Fruit fly (Drosophila melanogaster) whole organism, prepupa: ENCODE measurements around the gene Kcmf1.

Source experiments
- Blimp-1 ChIP-seq: fragments of 200-800 bp; sonication (Bioruptor generic); optimal IDR thresholded peaks from 3 replicates; lab custom pipeline; 2017; ENCODE audit warnings: missing biosample characterization, missing genetic modification characterization, mild to moderate bottlenecking, moderate library complexity, missing genetic modification reagents
- CG10631 ChIP-seq: fragments of 200-800 bp; sonication (Bioruptor generic); optimal IDR thresholded peaks from 2 replicates; lab custom pipeline; 2016; ENCODE audit warnings: missing biosample characterization, missing genetic modification characterization
- CG11294 ChIP-seq: fragments of 200-800 bp; sonication (Bioruptor generic); IDR thresholded peaks from 2 replicates; pipeline ENCODE4 v1.3.6; 2022; ENCODE audit warnings: missing biosample characterization, missing genetic modification characterization
- CG11762 ChIP-seq: fragments of 200-800 bp; sonication (Bioruptor generic); optimal IDR thresholded peaks from 3 replicates; lab custom pipeline; 2016; ENCODE audit warnings: missing biosample characterization, missing genetic modification characterization; ENCODE audit not compliant: insufficient read depth
- CG11902 ChIP-seq: fragments of 200-800 bp; sonication (Bioruptor generic); optimal IDR thresholded peaks from 3 replicates; lab custom pipeline; 2016; ENCODE audit warnings: missing biosample characterization, missing genetic modification characterization
- CG15336 ChIP-seq: fragments of 200-800 bp; sonication (Bioruptor generic); IDR thresholded peaks from 2 replicates; pipeline ENCODE4 v1.3.6; 2022; ENCODE audit warnings: missing biosample characterization, missing genetic modification characterization
- CG1621 ChIP-seq: fragments of 200-800 bp; sonication (Bioruptor generic); optimal IDR thresholded peaks from 3 replicates; lab custom pipeline; 2018; ENCODE audit warnings: missing biosample characterization, mild to moderate bottlenecking, missing genetic modification characterization
- CG16779 ChIP-seq: fragments of 200-800 bp; sonication (Bioruptor generic); optimal IDR thresholded peaks from 3 replicates; lab custom pipeline; 2017; ENCODE audit warnings: missing biosample characterization, mild to moderate bottlenecking, missing genetic modification characterization
- CG3032 ChIP-seq: fragments of 200-800 bp; optimal IDR thresholded peaks from 2 replicates; lab custom pipeline; 2019; ENCODE audit warnings: missing biosample characterization, mild to moderate bottlenecking, missing genetic modification characterization, moderate library complexity
- CG31627 ChIP-seq: fragments of 200-800 bp; sonication (Bioruptor generic); optimal IDR thresholded peaks from 3 replicates; lab custom pipeline; 2016; ENCODE audit warnings: missing biosample characterization, missing genetic modification characterization
- CG32006 ChIP-seq: fragments of 200-800 bp; sonication (Bioruptor generic); optimal IDR thresholded peaks from 3 replicates; lab custom pipeline; 2017; ENCODE audit warnings: missing biosample characterization, mild to moderate bottlenecking, missing genetic modification characterization
- CG3919 ChIP-seq: fragments of 200-800 bp; sonication (Bioruptor generic); optimal IDR thresholded peaks from 3 replicates; lab custom pipeline; 2016; ENCODE audit warnings: missing biosample characterization, missing genetic modification characterization
- CG4318 ChIP-seq: fragments of 200-800 bp; sonication (Bioruptor generic); optimal IDR thresholded peaks from 3 replicates; lab custom pipeline; 2017; ENCODE audit warnings: missing biosample characterization, mild to moderate bottlenecking, missing genetic modification characterization
- CG6163 ChIP-seq: fragments of 200-800 bp; sonication (Bioruptor generic); IDR thresholded peaks from 3 replicates; pipeline ENCODE4 v1.3.6; 2022; ENCODE audit warnings: missing biosample characterization, missing genetic modification characterization
- CG6276 ChIP-seq: fragments of 200-800 bp; sonication (Bioruptor generic); optimal IDR thresholded peaks from 2 replicates; lab custom pipeline; 2017; ENCODE audit warnings: missing biosample characterization, mild to moderate bottlenecking, missing genetic modification characterization
- CG6792 ChIP-seq: fragments of 200-800 bp; sonication (Bioruptor generic); optimal IDR thresholded peaks from 3 replicates; lab custom pipeline; 2016; ENCODE audit warnings: missing biosample characterization, missing genetic modification characterization
- CG6808 ChIP-seq: fragments of 200-800 bp; sonication (Bioruptor generic); optimal IDR thresholded peaks from 3 replicates; lab custom pipeline; 2017; ENCODE audit warnings: missing biosample characterization, missing genetic modification characterization, mild to moderate bottlenecking, moderate library complexity, missing genetic modification reagents
- CG6854 ChIP-seq: fragments of 200-800 bp; sonication (Bioruptor generic); optimal IDR thresholded peaks from 2 replicates; lab custom pipeline; 2017; ENCODE audit warnings: missing biosample characterization, mild to moderate bottlenecking, missing genetic modification characterization
- CG7368 ChIP-seq: fragments of 200-800 bp; sonication (Bioruptor generic); optimal IDR thresholded peaks from 3 replicates; lab custom pipeline; 2016; ENCODE audit warnings: missing biosample characterization, missing genetic modification characterization
- CG8119 ChIP-seq: fragments of 200-800 bp; sonication (Bioruptor generic); IDR thresholded peaks from 3 replicates; pipeline ENCODE4 v1.3.6; 2022; ENCODE audit warnings: missing biosample characterization, missing genetic modification characterization
- CG8319 ChIP-seq: fragments of 200-800 bp; sonication (Bioruptor generic); optimal IDR thresholded peaks from 3 replicates; lab custom pipeline; 2016; ENCODE audit warnings: missing biosample characterization, missing genetic modification characterization
- CG9139 ChIP-seq: fragments of 200-800 bp; sonication (Bioruptor generic); optimal IDR thresholded peaks from 3 replicates; lab custom pipeline; 2017; ENCODE audit warnings: missing biosample characterization, mild to moderate bottlenecking, missing genetic modification characterization
- Eip75B ChIP-seq: fragments of 200-800 bp; sonication (Bioruptor generic); optimal IDR thresholded peaks from 3 replicates; lab custom pipeline; 2016; ENCODE audit warnings: missing biosample characterization, missing genetic modification characterization
- Eip78C ChIP-seq: fragments of 200-800 bp; sonication (Bioruptor generic); peaks from one replicate; lab custom pipeline; 2016; ENCODE audit warnings: missing biosample characterization, missing genetic modification characterization
- Eip93F ChIP-seq: fragments of 200-800 bp; sonication (Bioruptor generic); optimal IDR thresholded peaks from 2 replicates; lab custom pipeline; 2016; ENCODE audit warnings: missing biosample characterization, mild to moderate bottlenecking, missing genetic modification characterization
- Ets21C ChIP-seq: fragments of 200-800 bp; sonication (Bioruptor generic); optimal IDR thresholded peaks from 3 replicates; lab custom pipeline; 2016; ENCODE audit warnings: missing biosample characterization, missing genetic modification characterization
- Ets96B ChIP-seq: fragments of 200-800 bp; optimal IDR thresholded peaks from 2 replicates; lab custom pipeline; 2019; ENCODE audit warnings: missing biosample characterization, mild to moderate bottlenecking, missing genetic modification characterization, moderate library complexity
- Hr38 ChIP-seq: sonication (Bioruptor generic); optimal IDR thresholded peaks from 2 replicates; lab custom pipeline; 2016; ENCODE audit warnings: missing biosample characterization, missing genetic modification characterization
- Hr39 ChIP-seq: fragments of 200-800 bp; sonication (Bioruptor generic); optimal IDR thresholded peaks from 2 replicates; lab custom pipeline; 2016; ENCODE audit warnings: missing biosample characterization, missing genetic modification characterization
- Hr4 ChIP-seq: fragments of 200-800 bp; sonication (Bioruptor generic); optimal IDR thresholded peaks from 3 replicates; lab custom pipeline; 2016; ENCODE audit warnings: missing biosample characterization, missing genetic modification characterization
- Met ChIP-seq: fragments of 200-800 bp; sonication (Bioruptor generic); optimal IDR thresholded peaks from 3 replicates; lab custom pipeline; 2016; ENCODE audit warnings: missing biosample characterization, missing genetic modification characterization
- Smox ChIP-seq: fragments of 200-800 bp; sonication (Bioruptor generic); optimal IDR thresholded peaks from 3 replicates; lab custom pipeline; 2016; ENCODE audit warnings: missing biosample characterization, missing genetic modification characterization
- Sox15 ChIP-seq: fragments of 200-800 bp; sonication (Bioruptor generic); optimal IDR thresholded peaks from 3 replicates; lab custom pipeline; 2016; ENCODE audit warnings: missing biosample characterization, missing genetic modification characterization
- achi ChIP-seq: fragments of 200-800 bp; sonication (Bioruptor generic); optimal IDR thresholded peaks from 3 replicates; lab custom pipeline; 2016; ENCODE audit warnings: missing biosample characterization, missing genetic modification characterization
- acj6 ChIP-seq: fragments of 200-800 bp; sonication (Bioruptor generic); optimal IDR thresholded peaks from 3 replicates; lab custom pipeline; 2016; ENCODE audit warnings: missing biosample characterization, missing genetic modification characterization
- cyc ChIP-seq: fragments of 200-800 bp; sonication (Bioruptor generic); optimal IDR thresholded peaks from 3 replicates; lab custom pipeline; 2016; ENCODE audit warnings: missing biosample characterization, missing genetic modification characterization
- dac ChIP-seq: fragments of 200-800 bp; sonication (Bioruptor generic); optimal IDR thresholded peaks from 2 replicates; lab custom pipeline; 2017; ENCODE audit warnings: missing biosample characterization, mild to moderate bottlenecking, missing genetic modification characterization
- dsx ChIP-seq: fragments of 200-800 bp; optimal IDR thresholded peaks from 3 replicates; lab custom pipeline; 2019; ENCODE audit warnings: missing biosample characterization, mild to moderate bottlenecking, missing genetic modification characterization, moderate library complexity; ENCODE audit not compliant: poor library complexity, severe bottlenecking
- eg ChIP-seq: fragments of 200-800 bp; sonication (Bioruptor generic); IDR thresholded peaks from 3 replicates; pipeline ENCODE4 v1.3.6; 2022; ENCODE audit warnings: missing biosample characterization, missing genetic modification characterization
- fd59A ChIP-seq: fragments of 200-800 bp; sonication (Bioruptor generic); optimal IDR thresholded peaks from 2 replicates; lab custom pipeline; 2017; ENCODE audit warnings: missing biosample characterization, mild to moderate bottlenecking, missing genetic modification characterization, missing genetic modification reagents
- fd85E ChIP-seq: fragments of 200-800 bp; sonication (Bioruptor generic); optimal IDR thresholded peaks from 3 replicates; lab custom pipeline; 2016; ENCODE audit warnings: missing biosample characterization, missing genetic modification characterization
- fkh ChIP-seq: fragments of 200-800 bp; sonication (Bioruptor generic); optimal IDR thresholded peaks from 3 replicates; lab custom pipeline; 2017; ENCODE audit warnings: missing biosample characterization, mild to moderate bottlenecking, missing genetic modification characterization, moderate library complexity
- lz ChIP-seq: fragments of 200-800 bp; sonication (Bioruptor generic); optimal IDR thresholded peaks from 3 replicates; lab custom pipeline; 2016; ENCODE audit warnings: missing biosample characterization, missing genetic modification characterization
- salr ChIP-seq, 2 experiments: fragments of 200-800 bp; sonication (Bioruptor generic); optimal IDR thresholded peaks; 3 replicates each; lab custom pipeline; 2016 to 2018; ENCODE audit warnings: missing biosample characterization in 2 of 2, missing genetic modification characterization in 2 of 2, mild to moderate bottlenecking in 1 of 2
- spab ChIP-seq: fragments of 200-800 bp; sonication (Bioruptor generic); optimal IDR thresholded peaks from 2 replicates; lab custom pipeline; 2017; ENCODE audit warnings: missing biosample characterization, mild to moderate bottlenecking, missing genetic modification characterization, missing genetic modification reagents
- ss ChIP-seq, 2 experiments: fragments of 200-800 bp; sonication (Bioruptor generic); optimal IDR thresholded peaks; 2 replicates in 1 of 2; 3 replicates in 1 of 2; lab custom pipeline; 2017 to 2018; ENCODE audit warnings: mild to moderate bottlenecking in 2 of 2, missing biosample characterization in 2 of 2, missing genetic modification characterization in 2 of 2, moderate library complexity in 1 of 2
- vri ChIP-seq: fragments of 200-800 bp; sonication (Bioruptor generic); optimal IDR thresholded peaks from 3 replicates; lab custom pipeline; 2016; ENCODE audit warnings: missing biosample characterization, mild to moderate bottlenecking, missing genetic modification characterization

Gene Kcmf1

DNA sequence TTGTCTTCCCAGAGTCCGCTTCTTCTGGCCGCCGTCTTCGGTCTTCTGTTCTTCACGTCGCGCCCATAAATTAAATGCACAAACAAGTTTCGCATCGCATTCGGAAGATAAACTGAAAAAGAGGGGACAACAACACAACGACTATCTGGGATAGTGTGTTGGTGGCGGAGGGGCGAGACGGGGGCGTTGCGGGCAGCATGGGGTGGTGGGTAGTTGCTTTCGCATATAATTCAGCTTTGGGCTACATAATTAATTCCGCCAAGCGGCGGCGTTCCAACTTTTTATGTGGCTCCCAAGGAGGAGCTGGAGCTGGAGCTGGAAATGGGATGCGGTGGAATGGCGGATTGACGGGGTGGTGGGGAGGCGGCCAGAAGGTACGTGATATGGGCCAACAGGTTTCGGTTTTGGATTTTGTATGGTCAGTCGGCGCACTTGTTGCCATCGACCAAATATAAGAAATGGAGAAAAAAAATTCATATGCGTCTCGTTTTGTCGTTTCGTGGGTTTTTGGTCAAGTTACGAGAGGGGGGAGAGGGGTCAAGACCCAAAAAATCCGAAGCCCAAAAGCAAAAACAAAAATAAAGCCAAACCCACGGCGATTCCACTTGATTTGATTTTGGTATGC lies 45.3 kb downstream of the Kcmf1 start:
- TF ChIP-seq achi (GFP tag; lab: Kevin White, UChicago), result no peak
- TF ChIP-seq eg, result 0 out of 3 replicates have a peak, but pooled peaks have one; percentile 8
- TF ChIP-seq CG6854 (GFP tag; lab: Kevin White, UChicago), result peak; percentile 66
- TF ChIP-seq CG3919 (GFP tag; lab: Kevin White, UChicago), result no peak
- TF ChIP-seq Eip75B (GFP tag; lab: Kevin White, UChicago), result peak; percentile 31
- TF ChIP-seq CG15336 (GFP tag; lab: Robert Waterston, UW), result 0 out of 2 replicates have a peak, but pooled peaks have one; percentile 6
- TF ChIP-seq dsx, result peak; percentile 4
- TF ChIP-seq CG6808, result no peak
- no peak for TF ChIP-seq Eip78C (GFP tag; lab: Kevin White, UChicago)
- peak in 1 of 2 experiments; percentile 48 for TF ChIP-seq ss (GFP tag; optimal IDR thresholded peaks at IDR 0.05; lab: Kevin White, UChicago)
- no peak for TF ChIP-seq cyc (GFP tag; lab: Kevin White, UChicago)
- TF ChIP-seq CG6792 (GFP tag; lab: Kevin White, UChicago), result no peak
- no peak for TF ChIP-seq CG9139
- no peak for TF ChIP-seq Blimp-1

DNA sequence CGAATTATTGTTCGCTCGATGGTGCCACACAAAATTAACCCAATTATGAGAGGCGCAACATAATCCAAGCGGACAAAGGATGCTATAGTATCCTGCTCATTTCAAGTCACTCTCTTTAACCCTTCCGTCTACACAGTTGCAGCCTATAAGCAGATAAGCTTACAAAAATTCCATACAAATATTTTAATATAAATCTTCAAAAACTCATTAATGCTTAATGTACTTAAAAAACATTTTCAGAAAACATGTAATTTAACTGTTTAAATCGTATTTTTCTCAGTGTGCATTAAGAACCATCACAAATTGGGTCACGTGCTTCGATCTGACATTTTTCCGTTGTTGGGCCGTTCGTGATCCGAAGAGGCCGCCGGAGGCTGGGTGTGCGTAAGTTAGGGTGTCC lies 45.9 kb downstream of the Kcmf1 start:
- peak; percentile 10 for TF ChIP-seq fd85E (GFP tag; lab: Kevin White, UChicago)
- TF ChIP-seq dac (GFP tag; lab: Kevin White, UChicago), result no peak
- peak; percentile 52 for TF ChIP-seq achi (GFP tag; lab: Kevin White, UChicago)
- TF ChIP-seq CG11762 (GFP tag; lab: Kevin White, UChicago), result peak; percentile 34
- TF ChIP-seq lz (GFP tag; lab: Kevin White, UChicago), result peak; percentile 73
- TF ChIP-seq CG31627 (GFP tag; lab: Kevin White, UChicago), result peak; percentile 72
- peak; percentile 78 for TF ChIP-seq Eip75B (GFP tag; lab: Kevin White, UChicago)
- peak; percentile 27 for TF ChIP-seq CG8319 (GFP tag; lab: Kevin White, UChicago)
- TF ChIP-seq CG6163 (GFP tag; lab: Robert Waterston, UW), result no peak; the same call in 2 of the 3 replicates
- TF ChIP-seq Hr38 (GFP tag; lab: Kevin White, UChicago), result no peak
- no peak for TF ChIP-seq CG6854 (GFP tag; lab: Kevin White, UChicago)
- peak; percentile 58 for TF ChIP-seq Ets21C
- no peak for TF ChIP-seq fkh (GFP tag; lab: Kevin White, UChicago)
- TF ChIP-seq CG10631 (GFP tag; lab: Kevin White, UChicago), result peak; percentile 25
- peak; percentile 91 for TF ChIP-seq Eip78C (GFP tag; lab: Kevin White, UChicago)
- no peak for TF ChIP-seq CG8119 (GFP tag; lab: Robert Waterston, UW)
- no peak for TF ChIP-seq CG1621 (tag; lab: Kevin White, UChicago)
- no peak for TF ChIP-seq CG11294 (GFP tag; lab: Robert Waterston, UW)
- TF ChIP-seq cyc (GFP tag; lab: Kevin White, UChicago), result peak; percentile 74
- TF ChIP-seq CG3032, result peak; percentile 38
- TF ChIP-seq Smox (GFP tag; lab: Kevin White, UChicago), result peak; percentile 83
- TF ChIP-seq acj6 (GFP tag; lab: Kevin White, UChicago), result peak; percentile 63
- TF ChIP-seq CG3919 (GFP tag; lab: Kevin White, UChicago), result peak; percentile 60
- no peak for TF ChIP-seq eg
- TF ChIP-seq CG16779, result no peak
- no peak for TF ChIP-seq CG4318 (GFP tag; lab: Kevin White, UChicago)
- TF ChIP-seq Eip93F (GFP tag; lab: Kevin White, UChicago), result peak; percentile 60
- TF ChIP-seq vri (GFP tag; lab: Kevin White, UChicago), result peak; percentile 28
- peak; percentile 48 for TF ChIP-seq Ets96B (tag; lab: Kevin White, UChicago)
- no peak for TF ChIP-seq dsx
- no peak for TF ChIP-seq CG9139
- TF ChIP-seq CG6792 (GFP tag; lab: Kevin White, UChicago), result peak; percentile 63
- peak; percentile 5 for TF ChIP-seq Sox15 (GFP tag; lab: Kevin White, UChicago)
- TF ChIP-seq CG11902 (GFP tag; lab: Kevin White, UChicago), result peak; percentile 19
- TF ChIP-seq CG6808, result no peak
- peak; percentile 11 for TF ChIP-seq spab (GFP tag; lab: Kevin White, UChicago)
- peak; percentile 87 for TF ChIP-seq Met (GFP tag; lab: Kevin White, UChicago)
- TF ChIP-seq CG7368 (GFP tag; lab: Kevin White, UChicago), result peak; percentile 10
- peak; percentile 69 for TF ChIP-seq Hr39 (GFP tag; lab: Kevin White, UChicago)
- peak; percentile 27 for TF ChIP-seq CG32006 (GFP tag; lab: Kevin White, UChicago)
- TF ChIP-seq ss (GFP tag; optimal IDR thresholded peaks at IDR 0.05; lab: Kevin White, UChicago), result no peak
- no peak for TF ChIP-seq Hr4
- TF ChIP-seq CG6276 (GFP tag; lab: Kevin White, UChicago), result no peak
- no peak for TF ChIP-seq salr (GFP tag; optimal IDR thresholded peaks at IDR 0.05; lab: Kevin White, UChicago)
- peak; percentile 14 for TF ChIP-seq fd59A (GFP tag; lab: Kevin White, UChicago)
